Worm (Caenorhabditis elegans): ENCODE measurements around the gene T20D4.15.

- TF ChIP-seq nhr-11 (tag; optimal IDR thresholded peaks at IDR 0.05) (no peak), K09A11.1 (tag; optimal IDR thresholded peaks at IDR 0.05; ENCODE audit: insufficient read depth) (no peak), rnt-1 (tag; optimal IDR thresholded peaks at IDR 0.05) (no peak), ceh-9 (tag; optimal IDR thresholded peaks at IDR 0.05) (no peak), dve-1 (tag; optimal IDR thresholded peaks at IDR 0.05) (no peak), pros-1 (tag; optimal IDR thresholded peaks at IDR 0.05) (no peak), ceh-6 (GFP tag; optimal IDR thresholded peaks at IDR 0.05) (no peak), fkh-10 (GFP tag; optimal IDR thresholded peaks at IDR 0.05) (no peak), pax-1 (tag; optimal IDR thresholded peaks at IDR 0.05) (no peak), syd-9 (tag; optimal IDR thresholded peaks at IDR 0.05) (no peak), sox-4 (tag; optimal IDR thresholded peaks at IDR 0.05) (no peak)
Observed at ce11 chrV:3391005-3391404, 3.5 kb downstream of the T20D4.15 start.
